Worm (Caenorhabditis elegans) whole organism, L2 larva: Measurements from ENCODE around the gene ani-1.

Experiments used
- Y55F3AM.14 ChIP-seq: fragments of 200-800 bp; sonication (Bioruptor generic); optimal IDR thresholded peaks from 2 replicates; lab custom pipeline; 2018; ENCODE audit warnings: mild to moderate bottlenecking, missing genetic modification characterization, missing compliant biosample characterization
- alr-1 ChIP-seq: fragments of 150-350 bp; optimal IDR thresholded peaks from 2 replicates; lab custom pipeline; 2014; ENCODE audit warnings: missing biosample characterization, missing genetic modification characterization
- aly-2 ChIP-seq: fragments of 150-350 bp; optimal IDR thresholded peaks from 2 replicates; lab custom pipeline; 2014; ENCODE audit warnings: missing biosample characterization, missing genetic modification characterization
- ama-1 ChIP-seq: fragments of 150-350 bp; optimal IDR thresholded peaks from 2 replicates; lab custom pipeline; 2018; ENCODE audit warnings: inconsistent platforms
- ceh-16 ChIP-seq: fragments of 150-350 bp; optimal IDR thresholded peaks from 2 replicates; lab custom pipeline; 2014; ENCODE audit warnings: missing biosample characterization, missing genetic modification characterization
- ceh-82 ChIP-seq: fragments of 150-350 bp; optimal IDR thresholded peaks from 2 replicates; lab custom pipeline; 2014; ENCODE audit warnings: missing biosample characterization, missing genetic modification characterization
- crh-2 ChIP-seq: sonication (generic microtip); optimal IDR thresholded peaks from 2 replicates; lab custom pipeline; 2017; ENCODE audit warnings: missing biosample characterization, missing genetic modification characterization
- dmd-4 ChIP-seq: sonication (generic microtip); optimal IDR thresholded peaks from 2 replicates; lab custom pipeline; 2017; ENCODE audit warnings: missing biosample characterization, missing genetic modification characterization
- egl-27 ChIP-seq: sonication (generic microtip); optimal IDR thresholded peaks from 3 replicates; lab custom pipeline; 2017; ENCODE audit warnings: missing biosample characterization, missing genetic modification reagents, missing genetic modification characterization
- elt-3 ChIP-seq: sonication (generic microtip); optimal IDR thresholded peaks from 2 replicates; lab custom pipeline; 2017; ENCODE audit warnings: missing biosample characterization, missing genetic modification characterization
- fos-1 ChIP-seq: fragments of 150-350 bp; optimal IDR thresholded peaks from 2 replicates; lab custom pipeline; 2014; ENCODE audit warnings: missing biosample characterization, missing genetic modification characterization
- gmeb-1 ChIP-seq: fragments of 150-350 bp; optimal IDR thresholded peaks from 2 replicates; lab custom pipeline; 2014; ENCODE audit warnings: missing biosample characterization, missing genetic modification characterization
- lin-11 ChIP-seq: fragments of 150-350 bp; sonication (generic microtip); optimal IDR thresholded peaks from 2 replicates; lab custom pipeline; 2014; ENCODE audit warnings: missing biosample characterization, missing genetic modification characterization, inconsistent platforms, mixed read lengths
- lin-13 ChIP-seq: fragments of 150-350 bp; optimal IDR thresholded peaks from 2 replicates; lab custom pipeline; 2014; ENCODE audit warnings: missing biosample characterization, missing genetic modification reagents, missing genetic modification characterization
- lin-39 ChIP-seq: fragments of 150-350 bp; optimal IDR thresholded peaks from 2 replicates; lab custom pipeline; 2014; ENCODE audit warnings: missing biosample characterization, missing genetic modification reagents, missing genetic modification characterization
- lsy-2 ChIP-seq, 2 experiments: fragments of 150-350 bp in 1 of 2; sonication (generic microtip) in 1 of 2; optimal IDR thresholded peaks; 2 replicates each; lab custom pipeline; 2014 to 2017; ENCODE audit warnings: missing biosample characterization in 2 of 2, missing genetic modification characterization in 2 of 2
- mdl-1 ChIP-seq, 2 experiments: fragments of 150-350 bp in 1 of 2; sonication (generic microtip) in 1 of 2; optimal IDR thresholded peaks; 2 replicates each; lab custom pipeline; 2017; ENCODE audit warnings: missing biosample characterization in 2 of 2, missing genetic modification characterization in 2 of 2
- nhr-11 ChIP-seq: fragments of 150-350 bp; optimal IDR thresholded peaks from 2 replicates; lab custom pipeline; 2014; ENCODE audit warnings: missing biosample characterization, missing genetic modification characterization
- nhr-12 ChIP-seq: fragments of 150-350 bp; optimal IDR thresholded peaks from 2 replicates; lab custom pipeline; 2014; ENCODE audit warnings: missing biosample characterization, missing genetic modification characterization
- nhr-129 ChIP-seq: fragments of 150-350 bp; optimal IDR thresholded peaks from 2 replicates; lab custom pipeline; 2014; ENCODE audit warnings: missing biosample characterization, missing genetic modification characterization
- nhr-237 ChIP-seq: fragments of 150-350 bp; optimal IDR thresholded peaks from 2 replicates; lab custom pipeline; 2014; ENCODE audit warnings: missing biosample characterization, missing genetic modification characterization
- nhr-6 ChIP-seq: fragments of 150-350 bp; optimal IDR thresholded peaks from 2 replicates; lab custom pipeline; 2014; ENCODE audit warnings: missing biosample characterization, missing genetic modification characterization
- peb-1 ChIP-seq: fragments of 150-350 bp; optimal IDR thresholded peaks from 2 replicates; lab custom pipeline; 2014; ENCODE audit warnings: missing biosample characterization, missing genetic modification characterization
- skn-1 ChIP-seq: sonication (generic microtip); optimal IDR thresholded peaks from 2 replicates; lab custom pipeline; 2017; ENCODE audit warnings: missing biosample characterization, missing genetic modification characterization
- sma-3 ChIP-seq: sonication (generic microtip); optimal IDR thresholded peaks from 2 replicates; lab custom pipeline; 2016; ENCODE audit warnings: missing genetic modification reagents, missing genetic modification characterization, missing compliant biosample characterization
- snpc-4 ChIP-seq: fragments of 150-350 bp; optimal IDR thresholded peaks from 2 replicates; lab custom pipeline; 2014; ENCODE audit warnings: missing biosample characterization, missing genetic modification characterization
- unc-39 ChIP-seq: fragments of 150-350 bp; optimal IDR thresholded peaks from 2 replicates; lab custom pipeline; 2014; ENCODE audit warnings: missing biosample characterization, missing genetic modification characterization
- unc-55 ChIP-seq: fragments of 150-350 bp; sonication (generic microtip); optimal IDR thresholded peaks from 3 replicates; lab custom pipeline; 2014; ENCODE audit warnings: missing biosample characterization, missing genetic modification reagents, missing genetic modification characterization
- unc-62 ChIP-seq: fragments of 150-350 bp; optimal IDR thresholded peaks from 2 replicates; lab custom pipeline; 2014; ENCODE audit warnings: missing biosample characterization, missing genetic modification reagents, missing genetic modification characterization
- zag-1 ChIP-seq: fragments of 150-350 bp; optimal IDR thresholded peaks from 2 replicates; lab custom pipeline; 2014; ENCODE audit warnings: missing biosample characterization, missing genetic modification characterization
- ztf-4 ChIP-seq: fragments of 150-350 bp; optimal IDR thresholded peaks from 2 replicates; lab custom pipeline; 2014; ENCODE audit warnings: missing biosample characterization, missing genetic modification characterization

ani-1 gene

DNA sequence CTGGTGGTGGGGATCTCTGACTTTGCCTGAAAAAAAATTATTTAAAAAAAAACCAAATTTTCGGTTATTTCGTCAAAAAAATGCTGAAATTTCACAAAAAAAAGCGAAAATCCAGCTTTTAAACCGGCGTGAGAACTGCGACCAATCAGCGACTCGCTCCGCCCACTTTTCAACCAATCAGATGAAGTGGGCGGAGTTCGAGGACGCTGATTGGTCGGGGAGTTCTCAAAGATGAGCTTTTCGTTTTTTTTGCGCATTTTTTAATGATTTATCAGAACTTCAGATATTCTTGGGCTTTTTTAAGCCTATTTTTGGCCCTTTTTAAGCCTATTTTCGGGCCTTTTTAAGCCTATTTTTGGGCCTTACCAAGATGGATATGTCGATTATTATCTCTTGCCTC, 32.9 kb downstream of the ani-1 start:
- TF ChIP-seq snpc-4 (no peak), mdl-1 (tag; optimal IDR thresholded peaks at IDR 0.05; lab: Kevin White, UChicago) (no peak), nhr-11 (tag; lab: Kevin White, UChicago) (no peak), lin-39 (tag; lab: Kevin White, UChicago) (no peak)

DNA sequence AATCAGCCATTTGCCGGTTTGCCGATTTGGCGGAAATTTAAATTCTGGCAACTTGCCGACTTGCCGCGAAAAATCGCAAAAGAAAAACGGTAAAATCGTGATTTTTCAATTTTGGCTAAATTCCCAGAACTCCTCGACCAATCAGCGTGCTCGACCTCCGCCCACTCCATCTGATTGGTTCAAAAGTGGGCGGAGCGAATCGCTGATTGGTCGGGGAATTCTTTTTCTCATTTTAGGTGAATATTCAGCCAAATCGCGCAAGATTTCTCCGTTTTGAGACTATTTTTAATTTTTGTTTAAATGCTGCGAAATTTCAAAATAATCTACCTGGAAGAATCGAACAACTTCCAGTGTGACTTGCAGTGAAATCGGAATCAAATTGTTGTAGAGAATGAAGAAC, 38.6 kb downstream of the ani-1 start:
- TF ChIP-seq alr-1 (tag; lab: Kevin White, UChicago) (no peak), fos-1 (tag; lab: Kevin White, UChicago) (no peak), zag-1 (tag; lab: Kevin White, UChicago) (no peak), nhr-12 (tag; lab: Kevin White, UChicago) (no peak), unc-62 (GFP tag; lab: Kevin White, UChicago) (no peak)
- TF ChIP-seq, all 48 proteins: peak for 0

DNA sequence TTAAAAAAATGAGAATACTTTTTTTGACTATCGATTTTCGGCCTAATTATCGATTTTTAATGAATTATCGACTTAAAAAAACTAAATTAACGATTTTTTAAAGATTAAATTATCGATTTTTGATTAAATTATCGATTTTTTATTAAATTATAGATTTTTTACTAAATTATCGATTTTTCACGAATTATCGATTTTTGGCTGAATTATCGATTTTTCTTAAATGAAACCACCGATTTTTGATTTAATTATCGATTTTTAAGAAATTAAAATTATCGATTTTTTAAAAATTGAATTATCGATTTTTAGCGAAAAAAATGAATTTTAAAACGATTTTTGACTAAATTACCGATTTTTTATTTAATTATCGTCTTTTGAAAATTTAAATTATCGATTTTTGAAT, 41.5 kb downstream of the ani-1 start:
- TF ChIP-seq aly-2 = no peak
- no peak for TF ChIP-seq nhr-237
- no peak for TF ChIP-seq unc-62 (GFP tag; lab: Kevin White, UChicago)
- TF ChIP-seq lsy-2 (tag; optimal IDR thresholded peaks at IDR 0.05; lab: Kevin White, UChicago) = no peak
- TF ChIP-seq dmd-4 (tag; lab: Kevin White, UChicago) = no peak
- TF ChIP-seq peb-1 (tag; lab: Kevin White, UChicago) = no peak
- TF ChIP-seq ama-1 (lab: Kevin White, UChicago) = no peak

DNA sequence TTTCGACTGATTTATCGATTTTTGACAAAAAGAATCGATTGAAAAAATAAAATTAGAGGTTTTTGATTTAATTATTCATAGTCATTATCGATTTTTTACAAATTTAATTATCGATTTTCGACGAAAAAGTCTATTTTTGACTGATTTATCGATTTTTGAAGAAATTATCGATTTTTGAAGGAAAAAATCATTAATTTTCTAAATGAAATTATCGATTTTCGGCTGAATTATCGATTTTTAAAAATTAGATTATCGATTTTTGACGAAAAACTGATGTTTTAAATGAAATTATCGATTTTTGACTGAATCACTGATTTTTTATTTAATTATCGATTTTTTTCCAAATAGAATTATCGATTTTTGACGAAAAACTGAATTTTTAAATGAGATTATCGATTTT, 42.1 kb downstream of the ani-1 start:
- TF ChIP-seq nhr-6 (tag; lab: Kevin White, UChicago) = no peak
- TF ChIP-seq unc-39 (tag; lab: Kevin White, UChicago) = no peak
- no peak for TF ChIP-seq egl-27
- TF ChIP-seq unc-62 (GFP tag; lab: Kevin White, UChicago) = no peak
- TF ChIP-seq lsy-2 (tag; optimal IDR thresholded peaks at IDR 0.05; lab: Kevin White, UChicago) = no peak
- TF ChIP-seq elt-3 (tag; lab: Kevin White, UChicago) = no peak
- no peak for TF ChIP-seq ceh-82
- no peak for TF ChIP-seq lin-13 (GFP tag; lab: Kevin White, UChicago)
- no peak for TF ChIP-seq alr-1 (tag; lab: Kevin White, UChicago)
- TF ChIP-seq unc-55 (GFP tag; lab: Kevin White, UChicago) = no peak
- TF ChIP-seq fos-1 (tag; lab: Kevin White, UChicago) = no peak
- TF ChIP-seq crh-2 = no peak
- no peak for TF ChIP-seq lin-11 (tag; lab: Kevin White, UChicago)

DNA sequence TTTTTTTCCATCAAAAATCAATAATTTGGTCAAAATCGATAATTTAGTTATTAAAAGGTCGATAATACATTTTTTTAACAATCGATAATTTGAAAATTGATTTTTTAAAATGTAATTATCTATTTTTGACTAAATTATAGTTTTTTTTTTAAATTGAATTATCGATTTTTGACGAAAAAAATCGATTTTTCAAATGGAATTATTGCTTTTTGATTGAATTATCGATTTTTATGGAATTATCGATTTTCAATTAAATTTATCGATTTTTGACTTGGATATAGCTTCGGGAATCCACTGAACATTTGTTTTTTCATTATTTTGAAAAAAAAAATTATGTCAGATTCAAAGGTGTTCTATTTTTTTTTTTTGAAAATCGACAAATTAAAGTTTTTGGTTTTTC, 42.9 kb downstream of the ani-1 start:
- TF ChIP-seq ztf-4 (tag; lab: Kevin White, UChicago) = no peak
- TF ChIP-seq lsy-2 (tag; optimal IDR thresholded peaks at IDR 0.05; lab: Kevin White, UChicago) = no peak
- no peak for TF ChIP-seq nhr-11 (tag; lab: Kevin White, UChicago)

DNA sequence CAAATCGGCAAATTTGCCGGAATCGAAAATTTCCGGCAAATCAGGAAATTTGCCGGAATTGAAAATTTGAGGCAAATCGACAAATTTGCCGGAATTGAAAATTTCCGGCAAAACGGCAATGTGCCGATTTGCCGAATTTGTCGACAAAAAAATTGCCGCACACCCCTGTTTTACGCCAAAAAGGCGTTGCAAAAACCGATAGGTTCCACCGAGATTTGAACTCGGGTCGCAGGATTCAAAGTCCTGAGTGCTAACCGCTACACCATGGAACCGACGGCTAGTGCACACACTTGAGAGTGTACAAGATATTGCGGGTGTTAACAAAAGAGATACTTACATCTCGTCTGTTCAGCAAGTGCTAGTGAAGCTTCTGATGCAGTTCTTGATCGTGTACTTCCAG, 53.5 kb downstream of the ani-1 start:
- TF ChIP-seq sma-3 (peak; percentile 2), unc-55 (GFP tag; lab: Kevin White, UChicago) (peak; percentile 6), nhr-129 (tag; lab: Kevin White, UChicago) (peak; percentile 59), lsy-2 (tag; optimal IDR thresholded peaks at IDR 0.05; lab: Kevin White, UChicago) (peak in 1 of 2 experiments; percentile 12), gmeb-1 (tag; lab: Kevin White, UChicago) (no peak)

DNA sequence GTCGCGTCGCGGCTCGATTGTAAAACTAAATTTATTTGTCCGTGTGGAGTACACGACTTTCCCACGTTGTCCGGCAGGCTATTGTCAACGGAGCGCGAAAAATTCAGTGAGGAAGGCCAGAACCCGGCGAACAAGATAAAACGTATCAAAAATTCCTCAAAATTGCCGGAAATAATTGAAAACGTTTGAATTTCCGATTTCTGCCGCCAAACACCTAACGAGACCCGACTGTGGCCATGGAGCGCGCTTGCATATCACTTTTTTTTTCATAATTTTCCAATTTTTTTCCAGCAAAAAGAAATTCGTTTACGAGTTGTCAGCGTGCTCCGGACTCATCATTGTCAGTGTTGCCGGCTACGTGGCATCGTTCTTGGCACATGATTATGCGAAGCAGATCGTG, 54.7 kb downstream of the ani-1 start:
- TF ChIP-seq lin-13 (GFP tag; lab: Kevin White, UChicago) (no peak), Y55F3AM.14 (GFP tag; lab: Kevin White, UChicago) (no peak), nhr-129 (tag; lab: Kevin White, UChicago) (no peak), alr-1 (tag; lab: Kevin White, UChicago) (no peak), dmd-4 (tag; lab: Kevin White, UChicago) (no peak), ceh-16 (tag; lab: Kevin White, UChicago) (no peak), skn-1 (tag; lab: Kevin White, UChicago) (no peak)
